Fruit fly (Drosophila melanogaster): ENCODE measurements around the gene alphaTub84B.
A peak's percentile ranks its signal among the peaks of the same experiment; 100 is the strongest.

Gene alphaTub84B

dm6 chr3R:7094368-7094767 lies 8.0 kb downstream of the alphaTub84B start:
- TF ChIP-seq Smox (GFP tag; optimal IDR thresholded peaks at IDR 0.05) (no peak), Gug (GFP tag; IDR thresholded peaks at IDR 0.05) (no peak), Hr4 (GFP tag; optimal IDR thresholded peaks at IDR 0.05) (no peak), CG10631 (GFP tag; optimal IDR thresholded peaks at IDR 0.05) (no peak), OdsH (GFP tag; optimal IDR thresholded peaks at IDR 0.05) (no peak), CG11902 (GFP tag; optimal IDR thresholded peaks at IDR 0.05) (no peak), CG1621 (tag; optimal IDR thresholded peaks at IDR 0.05) (no peak), CG11294 (GFP tag; IDR thresholded peaks at IDR 0.05) (no peak), dsx (GFP tag; optimal IDR thresholded peaks at IDR 0.05; ENCODE audit: poor library complexity, severe bottlenecking) (no peak)

- peak; percentile 53; the same call in 1 of the 2 replicates for TF ChIP-seq CG15336 (GFP tag; IDR thresholded peaks at IDR 0.05)
- TF ChIP-seq Sox15 (GFP tag; optimal IDR thresholded peaks at IDR 0.05) = no peak
- 0 out of 3 replicates have a peak, but pooled peaks have one; percentile 29 for TF ChIP-seq eg (GFP tag; IDR thresholded peaks at IDR 0.05)
- TF ChIP-seq ss (GFP tag; optimal IDR thresholded peaks at IDR 0.05) = peak; percentile 40 to 57
- no peak for TF ChIP-seq OdsH (GFP tag; optimal IDR thresholded peaks at IDR 0.05)
- peak; percentile 78 for TF ChIP-seq Eip93F (GFP tag; optimal IDR thresholded peaks at IDR 0.05)
- no peak for TF ChIP-seq Sox14 (GFP tag; optimal IDR thresholded peaks at IDR 0.05)
- TF ChIP-seq CG31627 (GFP tag; optimal IDR thresholded peaks at IDR 0.05) = no peak
- TF ChIP-seq cyc (GFP tag; optimal IDR thresholded peaks at IDR 0.05) = no peak
- TF ChIP-seq CG10631 (GFP tag; optimal IDR thresholded peaks at IDR 0.05) = no peak
- TF ChIP-seq Hr38 (GFP tag; optimal IDR thresholded peaks at IDR 0.05) = no peak
- no peak for TF ChIP-seq esn (GFP tag; optimal IDR thresholded peaks at IDR 0.05)
- no peak for TF ChIP-seq CG6276 (GFP tag; optimal IDR thresholded peaks at IDR 0.05)
- no peak for TF ChIP-seq salr (GFP tag; optimal IDR thresholded peaks at IDR 0.05)
- no peak for TF ChIP-seq CG6792 (GFP tag; optimal IDR thresholded peaks at IDR 0.05)
- peak; percentile 8 for TF ChIP-seq CG6854 (GFP tag; optimal IDR thresholded peaks at IDR 0.05)
- TF ChIP-seq Hr4 (GFP tag; optimal IDR thresholded peaks at IDR 0.05) = no peak
- no peak for TF ChIP-seq Gug (GFP tag; IDR thresholded peaks at IDR 0.05)
- peak; percentile 23 for TF ChIP-seq Ets96B (tag; optimal IDR thresholded peaks at IDR 0.05)
- TF ChIP-seq topi (GFP tag; optimal IDR thresholded peaks at IDR 0.05) = no peak
- TF ChIP-seq CG11762 (GFP tag; optimal IDR thresholded peaks at IDR 0.05; ENCODE audit: insufficient read depth) = no peak
- no peak for TF ChIP-seq CG34406 (GFP tag; optimal IDR thresholded peaks at IDR 0.05)
- no peak for TF ChIP-seq CG11294 (GFP tag; IDR thresholded peaks at IDR 0.05)
- TF ChIP-seq CG10669 (GFP tag; optimal IDR thresholded peaks at IDR 0.05) = no peak
- TF ChIP-seq spab (GFP tag; optimal IDR thresholded peaks at IDR 0.05) = no peak
- TF ChIP-seq Blimp-1 (GFP tag; optimal IDR thresholded peaks at IDR 0.05) = no peak
- peak; percentile 64 for TF ChIP-seq Lpt (GFP tag; optimal IDR thresholded peaks at IDR 0.05)
- TF ChIP-seq CG4318 (GFP tag; optimal IDR thresholded peaks at IDR 0.05) = no peak
- TF ChIP-seq net (GFP tag; optimal IDR thresholded peaks at IDR 0.05) = peak; percentile 5
- no peak for TF ChIP-seq CG32006 (GFP tag; optimal IDR thresholded peaks at IDR 0.05)
- TF ChIP-seq lz (GFP tag; optimal IDR thresholded peaks at IDR 0.05) = no peak
- TF ChIP-seq CG3919 (GFP tag; optimal IDR thresholded peaks at IDR 0.05) = peak; percentile 16
- TF ChIP-seq CG16779 (tag; optimal IDR thresholded peaks at IDR 0.05) = peak; percentile 6
- TF ChIP-seq CG8632 (GFP tag; optimal IDR thresholded peaks at IDR 0.05) = no peak
- no peak for TF ChIP-seq acj6 (GFP tag; optimal IDR thresholded peaks at IDR 0.05)
- no peak for TF ChIP-seq pdm3 (GFP tag; optimal IDR thresholded peaks at IDR 0.05)
- no peak for TF ChIP-seq CG7368 (GFP tag; optimal IDR thresholded peaks at IDR 0.05)
- TF ChIP-seq CG9139 (GFP tag; optimal IDR thresholded peaks at IDR 0.05) = peak; percentile 24
- no peak for TF ChIP-seq Smox (GFP tag; optimal IDR thresholded peaks at IDR 0.05)
- no peak for TF ChIP-seq dac (GFP tag; optimal IDR thresholded peaks at IDR 0.05)
- TF ChIP-seq Eip75B (GFP tag; optimal IDR thresholded peaks at IDR 0.05) = no peak
- no peak for TF ChIP-seq fd59A (GFP tag; optimal IDR thresholded peaks at IDR 0.05)
- TF ChIP-seq CG6808 (GFP tag; optimal IDR thresholded peaks at IDR 0.05) = peak; percentile 43
- TF ChIP-seq Ets21C (GFP tag; optimal IDR thresholded peaks at IDR 0.05) = no peak
Observed at dm6 chr3R:7102853-7103833, 16.7 kb downstream of the alphaTub84B start.

All from whole organism, prepupa.